Fruit fly (Drosophila melanogaster): ENCODE measurements around the gene CG32801.

- no peak for TF ChIP-seq rgr (GFP tag; optimal IDR thresholded peaks at IDR 0.05)
- TF ChIP-seq Mio (GFP tag; optimal IDR thresholded peaks at IDR 0.05) = no peak
Observed at dm6 chrX:1947900-1948374, 45.0 kb upstream of the CG32801 start.

Data from whole organism, wandering third instar larva.